Fruit fly (Drosophila melanogaster) whole organism, embryonic: Measurements from ENCODE around the gene dmrt93B.

Experiments used
- B-H2 ChIP-seq: fragments of 200-800 bp; sonication (Bioruptor generic); optimal IDR thresholded peaks from 2 replicates; lab custom pipeline; 2018; ENCODE audit warnings: missing biosample characterization, mild to moderate bottlenecking, missing genetic modification characterization
- CG10147 ChIP-seq: fragments of 200-800 bp; sonication (Bioruptor generic); optimal IDR thresholded peaks from 2 replicates; lab custom pipeline; 2019; ENCODE audit warnings: missing biosample characterization, mild to moderate bottlenecking, missing genetic modification characterization, moderate library complexity
- CG10321 ChIP-seq: fragments of 200-800 bp; sonication (Bioruptor generic); IDR thresholded peaks from 2 replicates; pipeline ENCODE4 v1.3.6; 2022; ENCODE audit warnings: missing biosample characterization, missing genetic modification characterization
- CG10565 ChIP-seq: fragments of 200-800 bp; sonication (Bioruptor generic); optimal IDR thresholded peaks from 3 replicates; lab custom pipeline; 2016; ENCODE audit warnings: missing biosample characterization, mild to moderate bottlenecking, missing genetic modification characterization
- CG12299 ChIP-seq: fragments of 200-800 bp; sonication (Bioruptor generic); optimal IDR thresholded peaks from 2 replicates; lab custom pipeline; 2018; ENCODE audit warnings: missing biosample characterization, mild to moderate bottlenecking, missing genetic modification characterization
- CG13287 ChIP-seq: fragments of 200-800 bp; sonication (Bioruptor generic); IDR thresholded peaks from 2 replicates; pipeline ENCODE4 v1.3.6; 2022; ENCODE audit warnings: missing biosample characterization, missing genetic modification characterization; ENCODE audit not compliant: partially characterized antibody
- CG14965 ChIP-seq: fragments of 200-800 bp; sonication (Bioruptor generic); optimal IDR thresholded peaks from 2 replicates; lab custom pipeline; 2016; ENCODE audit warnings: missing biosample characterization, missing genetic modification characterization, borderline replicate concordance
- CG15479 ChIP-seq: fragments of 200-800 bp; sonication (Bioruptor generic); optimal IDR thresholded peaks from 3 replicates; lab custom pipeline; 2019; ENCODE audit warnings: missing biosample characterization, mild to moderate bottlenecking, missing genetic modification characterization, moderate library complexity
- CG17912 ChIP-seq: fragments of 200-800 bp; sonication (Bioruptor generic); optimal IDR thresholded peaks from 2 replicates; lab custom pipeline; 2018; ENCODE audit warnings: missing biosample characterization, mild to moderate bottlenecking, missing genetic modification characterization
- CG1832 ChIP-seq: fragments of 200-800 bp; sonication (Bioruptor generic); optimal IDR thresholded peaks from 2 replicates; lab custom pipeline; 2017; ENCODE audit warnings: missing biosample characterization, mild to moderate bottlenecking, missing genetic modification characterization, inconsistent platforms
- CG2678 ChIP-seq: fragments of 200-800 bp; sonication (Bioruptor generic); optimal IDR thresholded peaks from 3 replicates; lab custom pipeline; 2019; ENCODE audit warnings: missing biosample characterization, mild to moderate bottlenecking, missing genetic modification characterization, moderate library complexity
- CG2875 ChIP-seq: fragments of 200-800 bp; sonication (Bioruptor generic); optimal IDR thresholded peaks from 2 replicates; lab custom pipeline; 2017; ENCODE audit warnings: missing biosample characterization, mild to moderate bottlenecking, missing genetic modification characterization, missing genetic modification reagents
- CG2889 ChIP-seq: fragments of 200-800 bp; sonication (Bioruptor generic); IDR thresholded peaks from 3 replicates; pipeline ENCODE4 v1.3.6; 2022; ENCODE audit warnings: missing biosample characterization, missing genetic modification characterization
- CG34376 ChIP-seq: fragments of 200-800 bp; sonication (Bioruptor generic); optimal IDR thresholded peaks from 2 replicates; lab custom pipeline; 2018; ENCODE audit warnings: missing biosample characterization, mild to moderate bottlenecking, missing genetic modification characterization
- CG4282 ChIP-seq: fragments of 200-800 bp; sonication (Bioruptor generic); optimal IDR thresholded peaks from 2 replicates; lab custom pipeline; 2016; ENCODE audit warnings: missing biosample characterization, missing genetic modification characterization
- CG7271 ChIP-seq: fragments of 200-800 bp; sonication (Bioruptor generic); optimal IDR thresholded peaks from 2 replicates; lab custom pipeline; 2018; ENCODE audit warnings: missing biosample characterization, mild to moderate bottlenecking, missing genetic modification characterization, moderate library complexity
- CG7357 ChIP-seq: fragments of 200-800 bp; sonication (Bioruptor generic); IDR thresholded peaks from 3 replicates; pipeline ENCODE4 v1.3.6; 2022; ENCODE audit warnings: missing biosample characterization, missing genetic modification characterization
- CG7987 ChIP-seq: fragments of 200-800 bp; sonication (Bioruptor generic); optimal IDR thresholded peaks from 2 replicates; lab custom pipeline; 2018; ENCODE audit warnings: missing biosample characterization, mild to moderate bottlenecking, missing genetic modification characterization, moderate library complexity
- CG9215 ChIP-seq: fragments of 200-800 bp; sonication (Bioruptor generic); IDR thresholded peaks from 2 replicates; pipeline ENCODE4 v1.3.6; 2022; ENCODE audit warnings: missing biosample characterization, missing genetic modification characterization
- D19B ChIP-seq: fragments of 200-800 bp; sonication (Bioruptor generic); optimal IDR thresholded peaks from 2 replicates; lab custom pipeline; 2017; ENCODE audit warnings: missing biosample characterization, mild to moderate bottlenecking, missing genetic modification characterization
- Dip2 ChIP-seq: fragments of 200-800 bp; sonication (Bioruptor generic); IDR thresholded peaks from 2 replicates; pipeline ENCODE4 v1.3.6; 2022; ENCODE audit warnings: missing biosample characterization, missing genetic modification characterization
- Fer2 ChIP-seq: fragments of 200-800 bp; sonication (Bioruptor generic); optimal IDR thresholded peaks from 2 replicates; lab custom pipeline; 2018; ENCODE audit warnings: missing biosample characterization, mild to moderate bottlenecking, missing genetic modification characterization, moderate library complexity
- HLH3B ChIP-seq: fragments of 200-800 bp; sonication (Bioruptor generic); IDR thresholded peaks from 2 replicates; pipeline ENCODE4 v1.3.6; 2022; ENCODE audit warnings: missing biosample characterization, missing genetic modification characterization
- Hmx ChIP-seq: fragments of 200-800 bp; sonication (Bioruptor generic); optimal IDR thresholded peaks from 2 replicates; lab custom pipeline; 2016; ENCODE audit warnings: missing biosample characterization, missing genetic modification characterization
- Lim3 ChIP-seq: fragments of 200-800 bp; sonication (Bioruptor generic); IDR thresholded peaks from 2 replicates; pipeline ENCODE4 v1.3.6; 2022; ENCODE audit warnings: missing biosample characterization, missing genetic modification characterization
- Max ChIP-seq: fragments of 200-800 bp; sonication (Bioruptor generic); optimal IDR thresholded peaks from 2 replicates; lab custom pipeline; 2016; ENCODE audit warnings: missing biosample characterization, mild to moderate bottlenecking, missing genetic modification characterization
- PHDP ChIP-seq: fragments of 200-800 bp; sonication (Bioruptor generic); optimal IDR thresholded peaks from 3 replicates; lab custom pipeline; 2018; ENCODE audit warnings: missing biosample characterization, mild to moderate bottlenecking, missing genetic modification characterization, moderate library complexity
- Stat92E ChIP-seq, 3 experiments: fragments of >200 bp in 2 of 3; fragments of 200-800 bp in 1 of 3; sonication (Bioruptor generic) in 1 of 3; optimal IDR thresholded peaks; 2 replicates each; lab custom pipeline; 2017 to 2019; ENCODE audit warnings: missing biosample characterization in 3 of 3, missing genetic modification characterization in 3 of 3, mild to moderate bottlenecking in 1 of 3, moderate library complexity in 1 of 3
- az2 ChIP-seq: fragments of 200-800 bp; sonication (Bioruptor generic); optimal IDR thresholded peaks from 3 replicates; lab custom pipeline; 2016; ENCODE audit warnings: missing biosample characterization, missing genetic modification characterization
- cato ChIP-seq: fragments of 200-800 bp; sonication (Bioruptor generic); optimal IDR thresholded peaks from 2 replicates; lab custom pipeline; 2016; ENCODE audit warnings: missing biosample characterization, missing genetic modification characterization, borderline replicate concordance
- chif ChIP-seq, 2 experiments: fragments of 200-800 bp; sonication (Bioruptor generic); optimal IDR thresholded peaks; 3 replicates each; lab custom pipeline; 2016; ENCODE audit warnings: missing biosample characterization in 2 of 2, missing genetic modification characterization in 2 of 2
- dan ChIP-seq: fragments of 200-800 bp; sonication (Bioruptor generic); IDR thresholded peaks from 2 replicates; pipeline ENCODE4 v1.3.6; 2022; ENCODE audit warnings: missing biosample characterization, missing genetic modification characterization
- emc ChIP-seq: fragments of 200-800 bp; sonication (Bioruptor generic); optimal IDR thresholded peaks from 2 replicates; lab custom pipeline; 2016; ENCODE audit warnings: missing biosample characterization, missing genetic modification characterization
- esg ChIP-seq: fragments of 200-800 bp; sonication (Bioruptor generic); conservative IDR thresholded peaks from 2 replicates; pipeline ENCODE4 v1.3.6; 2022; ENCODE audit warnings: missing biosample characterization, missing genetic modification characterization
- fru ChIP-seq: fragments of >200 bp; optimal IDR thresholded peaks from 2 replicates; lab custom pipeline; 2017
- ind ChIP-seq: fragments of 200-800 bp; sonication (Bioruptor generic); optimal IDR thresholded peaks from 3 replicates; lab custom pipeline; 2016; ENCODE audit warnings: missing biosample characterization, missing genetic modification characterization
- jigr1 ChIP-seq: fragments of 200-800 bp; sonication (Bioruptor generic); IDR thresholded peaks from 3 replicates; pipeline ENCODE4 v1.3.6; 2022; ENCODE audit warnings: missing biosample characterization, missing genetic modification characterization
- lola ChIP-seq, 3 experiments: fragments of >200 bp in 2 of 3; fragments of 200-800 bp in 1 of 3; sonication (Bioruptor generic) in 1 of 3; optimal IDR thresholded peaks; 2 replicates each; lab custom pipeline; 2017 to 2019; ENCODE audit warnings: missing biosample characterization in 3 of 3, missing genetic modification characterization in 3 of 3, mild to moderate bottlenecking in 1 of 3, moderate library complexity in 1 of 3
- luna ChIP-seq: fragments of 200-800 bp; sonication (Bioruptor generic); optimal IDR thresholded peaks from 2 replicates; lab custom pipeline; 2016; ENCODE audit warnings: missing biosample characterization, missing genetic modification characterization
- nmo ChIP-seq: fragments of 200-800 bp; sonication (Bioruptor generic); optimal IDR thresholded peaks from 2 replicates; lab custom pipeline; 2018; ENCODE audit warnings: missing biosample characterization, mild to moderate bottlenecking, missing genetic modification characterization, moderate library complexity
- nom ChIP-seq: fragments of 200-800 bp; sonication (Bioruptor generic); optimal IDR thresholded peaks from 2 replicates; lab custom pipeline; 2017; ENCODE audit warnings: missing biosample characterization, missing genetic modification characterization, mild to moderate bottlenecking, moderate library complexity, missing genetic modification reagents
- oc ChIP-seq: fragments of 200-800 bp; sonication (Bioruptor generic); optimal IDR thresholded peaks from 2 replicates; lab custom pipeline; 2018; ENCODE audit warnings: missing biosample characterization, mild to moderate bottlenecking, missing genetic modification characterization, moderate library complexity
- pfk ChIP-seq: fragments of 200-800 bp; sonication (Bioruptor generic); optimal IDR thresholded peaks from 2 replicates; lab custom pipeline; 2018; ENCODE audit warnings: missing biosample characterization, mild to moderate bottlenecking, missing genetic modification characterization, moderate library complexity
- phol ChIP-seq: fragments of 200-800 bp; sonication (Bioruptor generic); optimal IDR thresholded peaks from 3 replicates; lab custom pipeline; 2018; ENCODE audit warnings: missing biosample characterization, mild to moderate bottlenecking, missing genetic modification characterization, moderate library complexity
- psq ChIP-seq: fragments of 200-800 bp; sonication (Bioruptor generic); optimal IDR thresholded peaks from 2 replicates; lab custom pipeline; 2017; ENCODE audit warnings: missing biosample characterization, missing genetic modification characterization
- sc ChIP-seq, 3 experiments: fragments of >200 bp in 2 of 3; fragments of 200-800 bp in 1 of 3; sonication (Bioruptor generic) in 1 of 3; optimal IDR thresholded peaks; 2 replicates in 2 of 3; 3 replicates in 1 of 3; lab custom pipeline; 2017; ENCODE audit warnings: mild to moderate bottlenecking in 1 of 3, missing biosample characterization in 1 of 3, missing genetic modification characterization in 1 of 3, missing genetic modification reagents in 1 of 3
- seq ChIP-seq: fragments of 200-800 bp; sonication (Bioruptor generic); IDR thresholded peaks from 2 replicates; pipeline ENCODE4 v1.3.6; 2022; ENCODE audit warnings: missing biosample characterization, missing genetic modification characterization
- tap ChIP-seq: fragments of 200-800 bp; optimal IDR thresholded peaks from 3 replicates; lab custom pipeline; 2019; ENCODE audit warnings: missing biosample characterization, mild to moderate bottlenecking, missing genetic modification characterization, moderate library complexity
- trh ChIP-seq: fragments of 200-800 bp; sonication (Bioruptor generic); optimal IDR thresholded peaks from 2 replicates; lab custom pipeline; 2016; ENCODE audit warnings: missing biosample characterization, missing genetic modification characterization

dmrt93B gene

dm6 chr3R:21065010-21065695 lies 8.7 kb upstream of the dmrt93B start, which contains the start of gene AnxB9 (continued):
- no peak for TF ChIP-seq phol (tag; lab: Kevin White, UChicago)
- no peak for TF ChIP-seq trh (GFP tag; lab: Kevin White, UChicago)
- TF ChIP-seq CG2875, result no peak
- TF ChIP-seq fru (lab: Kevin White, UChicago), result no peak
- TF ChIP-seq Max (GFP tag; lab: Kevin White, UChicago), result peak; percentile 18
- TF ChIP-seq CG10565 (GFP tag; lab: Kevin White, UChicago), result no peak
- TF ChIP-seq chif (GFP tag; optimal IDR thresholded peaks at IDR 0.05; lab: Kevin White, UChicago), result no peak
- TF ChIP-seq pfk, result peak; percentile 17
- TF ChIP-seq CG4282 (GFP tag; lab: Kevin White, UChicago), result peak; percentile 8
- no peak for TF ChIP-seq nmo (GFP tag; lab: Kevin White, UChicago)
- TF ChIP-seq dan (GFP tag; lab: Robert Waterston, UW), result no peak
- peak; percentile 71 for TF ChIP-seq CG7987
- no peak for TF ChIP-seq luna (GFP tag; lab: Kevin White, UChicago)
- no peak for TF ChIP-seq CG1832 (GFP tag; lab: Kevin White, UChicago)
- peak in 1 of 3 experiments; percentile 37 for TF ChIP-seq Stat92E (GFP tag; optimal IDR thresholded peaks at IDR 0.05; lab: Kevin White, UChicago)
- no peak for TF ChIP-seq Hmx (GFP tag; lab: Kevin White, UChicago)
- TF ChIP-seq CG10321 (GFP tag; lab: Robert Waterston, UW), result no peak
- TF ChIP-seq lola (GFP tag; optimal IDR thresholded peaks at IDR 0.05; lab: Kevin White, UChicago), result no peak
- peak; percentile 37 for TF ChIP-seq CG2678
- TF ChIP-seq CG10147 (GFP tag; lab: Kevin White, UChicago), result no peak
- no peak for TF ChIP-seq seq
- peak; percentile 34 for TF ChIP-seq B-H2
- TF ChIP-seq jigr1 (GFP tag; lab: Robert Waterston, UW), result no peak
- no peak for TF ChIP-seq HLH3B (GFP tag; lab: Robert Waterston, UW)
- no peak for TF ChIP-seq sc (optimal IDR thresholded peaks at IDR 0.05; lab: Kevin White, UChicago)
- TF ChIP-seq sc (GFP tag; optimal IDR thresholded peaks at IDR 0.05; lab: Kevin White, UChicago), result no peak
- TF ChIP-seq CG9215 (GFP tag; lab: Robert Waterston, UW), result no peak
- TF ChIP-seq esg (GFP tag; lab: Robert Waterston, UW), result no peak
- no peak for TF ChIP-seq Dip2 (GFP tag; lab: Robert Waterston, UW)
- peak; percentile 30 for TF ChIP-seq tap (tag; lab: Kevin White, UChicago)
- no peak for TF ChIP-seq CG7357 (GFP tag; lab: Robert Waterston, UW)
- TF ChIP-seq CG14965, result no peak
- TF ChIP-seq emc (GFP tag; lab: Kevin White, UChicago), result no peak
- no peak for TF ChIP-seq CG15479 (GFP tag; lab: Kevin White, UChicago)
- TF ChIP-seq psq (GFP tag; lab: Kevin White, UChicago), result no peak
- TF ChIP-seq CG2889 (GFP tag; lab: Robert Waterston, UW), result no peak
- TF ChIP-seq oc, result peak; percentile 13
- no peak for TF ChIP-seq D19B (GFP tag; lab: Kevin White, UChicago)
- TF ChIP-seq CG13287 (GFP tag; lab: Robert Waterston, UW), result no peak; the same call in 1 of the 2 replicates
- no peak for TF ChIP-seq PHDP
- peak; percentile 42 for TF ChIP-seq CG17912
- TF ChIP-seq Lim3 (GFP tag; lab: Robert Waterston, UW), result no peak
- TF ChIP-seq CG12299 (tag; lab: Kevin White, UChicago), result peak; percentile 32
- peak; percentile 89 for TF ChIP-seq CG34376 (GFP tag; lab: Kevin White, UChicago)
- no peak for TF ChIP-seq ind
- TF ChIP-seq cato (GFP tag; lab: Kevin White, UChicago), result no peak
- TF ChIP-seq CG7271 (tag; lab: Kevin White, UChicago), result no peak
- TF ChIP-seq az2 (GFP tag; lab: Kevin White, UChicago), result no peak
- TF ChIP-seq Fer2 (tag; lab: Kevin White, UChicago), result no peak
- TF ChIP-seq nom, result peak; percentile 81
